Fruit fly (Drosophila melanogaster) whole organism, pupa: ENCODE data around the gene yrt.

Experiments
- CG12605 ChIP-seq: fragments of 200-800 bp; sonication (Bioruptor generic); IDR thresholded peaks from 2 replicates; pipeline ENCODE4 v1.3.6; 2022; ENCODE audit warnings: missing biosample characterization, missing genetic modification characterization
- CG13204 ChIP-seq: fragments of 200-800 bp; sonication (Bioruptor generic); optimal IDR thresholded peaks from 2 replicates; lab custom pipeline; 2018; ENCODE audit warnings: missing biosample characterization, mild to moderate bottlenecking, missing genetic modification characterization, moderate library complexity
- CG14655 ChIP-seq: fragments of 200-800 bp; sonication (Bioruptor generic); optimal IDR thresholded peaks from 3 replicates; lab custom pipeline; 2017; ENCODE audit warnings: mild to moderate bottlenecking, missing biosample characterization, missing genetic modification reagents, missing genetic modification characterization
- CG17806 ChIP-seq: fragments of 200-800 bp; sonication (Bioruptor generic); optimal IDR thresholded peaks from 2 replicates; lab custom pipeline; 2018; ENCODE audit warnings: missing biosample characterization, mild to moderate bottlenecking, missing genetic modification characterization, moderate library complexity
- CG34367 ChIP-seq: fragments of 200-800 bp; sonication (Bioruptor generic); optimal IDR thresholded peaks from 2 replicates; lab custom pipeline; 2018; ENCODE audit warnings: missing biosample characterization, mild to moderate bottlenecking, missing genetic modification characterization
- CG4496 ChIP-seq: fragments of 200-800 bp; sonication (Bioruptor generic); IDR thresholded peaks from 3 replicates; pipeline ENCODE4 v1.3.6; 2022; ENCODE audit warnings: missing biosample characterization, missing genetic modification characterization
- CG8159 ChIP-seq: fragments of 200-800 bp; sonication (Bioruptor generic); optimal IDR thresholded peaks from 3 replicates; lab custom pipeline; 2018; ENCODE audit warnings: missing biosample characterization, mild to moderate bottlenecking, missing genetic modification characterization, moderate library complexity
- CG9948 ChIP-seq: fragments of 200-800 bp; sonication (Bioruptor generic); optimal IDR thresholded peaks from 2 replicates; lab custom pipeline; 2018; ENCODE audit warnings: missing biosample characterization, mild to moderate bottlenecking, missing genetic modification characterization, moderate library complexity
- EcR ChIP-seq: fragments of 200-800 bp; sonication (Bioruptor generic); optimal IDR thresholded peaks from 3 replicates; lab custom pipeline; 2019; ENCODE audit warnings: missing biosample characterization, missing genetic modification characterization, mild to moderate bottlenecking, moderate library complexity, missing genetic modification reagents
- Ets98B ChIP-seq: fragments of 200-800 bp; sonication (Bioruptor generic); IDR thresholded peaks from 2 replicates; pipeline ENCODE4 v1.3.6; 2022; ENCODE audit warnings: missing biosample characterization, missing genetic modification characterization
- Pif1A ChIP-seq: fragments of 200-800 bp; sonication (Bioruptor generic); optimal IDR thresholded peaks from 3 replicates; lab custom pipeline; 2016; ENCODE audit warnings: missing biosample characterization, missing genetic modification characterization
- Snoo ChIP-seq: fragments of 200-800 bp; sonication (Bioruptor generic); optimal IDR thresholded peaks from 3 replicates; lab custom pipeline; 2017; ENCODE audit warnings: missing biosample characterization, mild to moderate bottlenecking, missing genetic modification characterization, inconsistent platforms

DNA sequence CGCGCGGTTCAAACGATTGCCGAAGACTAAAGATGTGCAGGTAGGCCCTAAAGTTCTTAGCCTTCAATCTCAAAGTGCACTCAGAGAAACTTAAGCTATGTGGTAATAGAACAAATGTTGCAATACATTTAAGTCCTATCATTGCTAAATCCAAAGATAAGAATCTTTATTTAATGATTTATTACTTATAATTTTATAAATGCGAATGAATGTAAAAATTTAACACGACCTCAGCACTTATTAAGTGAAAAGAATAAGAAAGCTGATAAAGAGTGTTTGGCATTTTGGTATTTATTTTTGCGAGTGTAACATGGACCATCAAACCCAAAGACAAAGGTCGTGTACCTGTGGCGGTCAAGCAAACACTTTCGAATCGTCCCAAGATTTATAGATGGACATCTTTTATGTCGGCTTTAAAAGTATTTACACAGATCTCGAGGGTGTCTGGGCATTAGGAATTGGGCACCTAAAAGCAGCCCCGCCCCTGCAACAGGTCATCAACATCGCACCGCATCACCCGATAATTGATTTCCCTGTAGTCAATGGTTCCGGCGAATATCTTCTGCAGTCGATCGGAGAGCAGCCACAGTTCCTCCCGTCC lies 29.8 kb downstream of the yrt start, which contains the start of gene yellow-e3:
- TF ChIP-seq CG17806 (tag; lab: Kevin White, UChicago) (no peak), CG12605 (GFP tag; lab: Robert Waterston, UW) (no peak), Pif1A (GFP tag; lab: Kevin White, UChicago) (no peak), CG8159 (tag; lab: Kevin White, UChicago) (no peak), Ets98B (GFP tag; lab: Robert Waterston, UW) (no peak), CG34367 (tag; lab: Kevin White, UChicago) (no peak), EcR (GFP tag; lab: Kevin White, UChicago) (no peak), CG4496 (GFP tag; lab: Robert Waterston, UW) (no peak), CG14655 (GFP tag; lab: Kevin White, UChicago) (no peak), CG13204 (GFP tag; lab: Kevin White, UChicago) (no peak), Snoo (tag; lab: Kevin White, UChicago) (no peak), CG9948 (no peak)
